Fruit fly (Drosophila melanogaster): ENCODE measurements around the gene nullo.

nullo gene

DNA sequence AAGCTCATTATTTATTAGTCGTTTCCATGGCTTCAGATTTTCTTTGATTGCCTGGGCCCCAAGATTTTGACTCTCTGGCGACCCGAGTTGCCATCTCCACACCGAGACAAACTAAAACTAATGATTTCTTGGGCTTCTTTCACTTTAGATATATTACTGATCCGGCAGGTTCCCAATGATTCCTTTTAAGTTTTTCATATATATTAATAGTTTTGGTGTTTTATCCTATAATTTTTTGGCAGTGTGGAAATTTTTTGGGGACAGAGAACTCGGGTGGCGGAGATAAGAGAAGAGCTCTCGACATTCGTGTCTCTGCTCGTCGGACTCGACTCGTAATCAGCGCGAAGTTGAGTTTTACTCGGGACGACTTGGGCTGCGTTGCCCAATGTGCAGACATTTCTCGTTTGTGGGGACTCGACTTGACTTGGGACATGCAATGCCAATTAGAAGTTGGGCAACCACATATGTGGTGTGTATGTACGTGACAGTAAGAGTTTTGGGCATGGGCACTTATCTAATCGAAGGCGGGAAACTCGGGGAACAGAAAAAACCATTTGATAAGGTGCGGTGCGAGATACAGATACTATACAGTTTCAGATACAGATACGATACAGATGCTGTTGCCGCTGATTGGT lies 48.0 kb upstream of the nullo start (continued):
- TF ChIP-seq dimm (GFP tag; IDR thresholded peaks at IDR 0.05) (no peak), CG9817 (tag; optimal IDR thresholded peaks at IDR 0.05) (peak; percentile 33), emc (GFP tag; optimal IDR thresholded peaks at IDR 0.05) (no peak), Adf1 (GFP tag; IDR thresholded peaks at IDR 0.05) (no peak), sqz (GFP tag; optimal IDR thresholded peaks at IDR 0.05) (no peak), CG1647 (GFP tag; optimal IDR thresholded peaks at IDR 0.05) (no peak), CG10979 (tag; optimal IDR thresholded peaks at IDR 0.05) (peak; percentile 35), sim (GFP tag; IDR thresholded peaks at IDR 0.05) (no peak), seq (GFP tag; IDR thresholded peaks at IDR 0.05) (no peak), pros (GFP tag; optimal IDR thresholded peaks at IDR 0.05) (no peak), tap (tag; optimal IDR thresholded peaks at IDR 0.05) (peak; percentile 58), CG10274 (GFP tag; optimal IDR thresholded peaks at IDR 0.05) (no peak), Side (GFP tag; optimal IDR thresholded peaks at IDR 0.05) (no peak), BtbVII (GFP tag; optimal IDR thresholded peaks at IDR 0.05) (peak; percentile 9), CG6683 (GFP tag; optimal IDR thresholded peaks at IDR 0.05) (no peak), tll (GFP tag; optimal IDR thresholded peaks at IDR 0.05) (no peak), CG7271 (tag; optimal IDR thresholded peaks at IDR 0.05) (no peak), D19A (tag; optimal IDR thresholded peaks at IDR 0.05) (peak; percentile 53), grn (GFP tag; optimal IDR thresholded peaks at IDR 0.05) (peak; percentile 57), CG10321 (GFP tag; IDR thresholded peaks at IDR 0.05) (no peak), slp2 (GFP tag; optimal IDR thresholded peaks at IDR 0.05) (peak; percentile 11), Eip74EF (GFP tag; optimal IDR thresholded peaks at IDR 0.05) (no peak), CG10147 (GFP tag; optimal IDR thresholded peaks at IDR 0.05) (no peak), gcm (GFP tag; optimal IDR thresholded peaks at IDR 0.05) (no peak), ash1 (GFP tag; optimal IDR thresholded peaks at IDR 0.05) (no peak), CG17829 (tag; optimal IDR thresholded peaks at IDR 0.05) (peak; percentile 46), HLHmδ (GFP tag; optimal IDR thresholded peaks at IDR 0.05) (no peak), CG2889 (GFP tag; IDR thresholded peaks at IDR 0.05) (no peak), CG8388 (GFP tag; optimal IDR thresholded peaks at IDR 0.05) (peak; percentile 33), hth (optimal IDR thresholded peaks at IDR 0.05) (no peak), bcd (GFP tag; optimal IDR thresholded peaks at IDR 0.05) (peak; percentile 4), CG7372 (GFP tag; IDR thresholded peaks at IDR 0.05) (no peak), CG15696 (tag; optimal IDR thresholded peaks at IDR 0.05) (no peak), ci (GFP tag; IDR thresholded peaks at IDR 0.05) (peak; percentile 40; the same call in 1 of the 3 replicates), Drgx (GFP tag; IDR thresholded peaks at IDR 0.05) (no peak; the same call in 1 of the 2 replicates), ac (GFP tag; optimal IDR thresholded peaks at IDR 0.05) (no peak), abd-A (tag; optimal IDR thresholded peaks at IDR 0.05) (no peak), Mes4 (GFP tag; optimal IDR thresholded peaks at IDR 0.05) (no peak), CG16779 (GFP tag; IDR thresholded peaks at IDR 0.05) (0 out of 2 replicates have a peak, but pooled peaks have one; percentile 10), mld (GFP tag; IDR thresholded peaks at IDR 0.05; ENCODE audit: partially characterized antibody) (no peak), Optix (GFP tag; IDR thresholded peaks at IDR 0.05) (0 out of 3 replicates have a peak, but pooled peaks have one; percentile 44), disco-r (GFP tag; optimal IDR thresholded peaks at IDR 0.05) (no peak), CG4328 (GFP tag; optimal IDR thresholded peaks at IDR 0.05) (no peak), CG7745 (tag; optimal IDR thresholded peaks at IDR 0.05) (no peak), CG12071 (GFP tag; optimal IDR thresholded peaks at IDR 0.05) (no peak), sens (GFP tag) (peak; percentile 26), br (optimal IDR thresholded peaks at IDR 0.05) (no peak), chn (GFP tag; optimal IDR thresholded peaks at IDR 0.05) (peak; percentile 49), CG12219 (GFP tag; optimal IDR thresholded peaks at IDR 0.05) (no peak), CG17385 (GFP tag; optimal IDR thresholded peaks at IDR 0.05) (peak; percentile 50), CG4424 (GFP tag; optimal IDR thresholded peaks at IDR 0.05) (peak; percentile 48)
